Fruit fly (Drosophila melanogaster) whole organism, embryonic: ENCODE results near the gene Srr.
A peak's percentile ranks its signal among the peaks of the same experiment; 100 is the strongest.

Experiments
- ATbp ChIP-seq: fragments of 200-800 bp; sonication (Bioruptor generic); optimal IDR thresholded peaks from 2 replicates; lab custom pipeline; 2017; ENCODE audit warnings: missing biosample characterization, mild to moderate bottlenecking, missing genetic modification characterization, missing genetic modification reagents
- CG10147 ChIP-seq: fragments of 200-800 bp; sonication (Bioruptor generic); optimal IDR thresholded peaks from 2 replicates; lab custom pipeline; 2019; ENCODE audit warnings: missing biosample characterization, mild to moderate bottlenecking, missing genetic modification characterization, moderate library complexity
- CG1024 ChIP-seq: fragments of 200-800 bp; sonication (Bioruptor generic); IDR thresholded peaks from 2 replicates; pipeline ENCODE4 v1.3.6; 2022; ENCODE audit warnings: missing biosample characterization, missing genetic modification characterization
- CG1602 ChIP-seq: fragments of 200-800 bp; sonication (Bioruptor generic); optimal IDR thresholded peaks from 3 replicates; lab custom pipeline; 2016; ENCODE audit warnings: missing biosample characterization, missing genetic modification characterization
- CG17568 ChIP-seq: fragments of 200-800 bp; sonication (Bioruptor generic); optimal IDR thresholded peaks from 2 replicates; lab custom pipeline; 2018; ENCODE audit warnings: missing biosample characterization, mild to moderate bottlenecking, missing genetic modification characterization, moderate library complexity
- CG1792 ChIP-seq: fragments of 200-800 bp; sonication (Bioruptor generic); optimal IDR thresholded peaks from 2 replicates; lab custom pipeline; 2016; ENCODE audit warnings: missing biosample characterization, missing genetic modification characterization
- CG18764 ChIP-seq: fragments of 200-800 bp; sonication (Bioruptor generic); optimal IDR thresholded peaks from 3 replicates; lab custom pipeline; 2016; ENCODE audit warnings: missing biosample characterization, missing genetic modification characterization
- CG30403 ChIP-seq: fragments of 200-800 bp; sonication (Bioruptor generic); optimal IDR thresholded peaks from 3 replicates; lab custom pipeline; 2016; ENCODE audit warnings: missing biosample characterization, missing genetic modification characterization
- CG3065 ChIP-seq: fragments of 200-800 bp; sonication (Bioruptor generic); optimal IDR thresholded peaks from 2 replicates; lab custom pipeline; 2016; ENCODE audit warnings: missing biosample characterization, missing genetic modification characterization
- CG31365 ChIP-seq: fragments of 200-800 bp; sonication (Bioruptor generic); optimal IDR thresholded peaks from 2 replicates; lab custom pipeline; 2018; ENCODE audit warnings: missing biosample characterization, mild to moderate bottlenecking, missing genetic modification characterization
- CG6272 ChIP-seq: fragments of 200-800 bp; sonication (Bioruptor generic); IDR thresholded peaks from 2 replicates; pipeline ENCODE4 v1.3.6; 2022; ENCODE audit warnings: missing biosample characterization, missing genetic modification characterization
- CG6791 ChIP-seq: fragments of 200-800 bp; sonication (Bioruptor generic); IDR thresholded peaks from 3 replicates; pipeline ENCODE4 v1.3.6; 2022; ENCODE audit warnings: missing biosample characterization, missing genetic modification characterization; ENCODE audit not compliant: partially characterized antibody
- CG7786 ChIP-seq: fragments of 200-800 bp; sonication (Bioruptor generic); optimal IDR thresholded peaks from 2 replicates; lab custom pipeline; 2016; ENCODE audit warnings: missing biosample characterization, missing genetic modification characterization
- CG7928 ChIP-seq: fragments of 200-800 bp; sonication (Bioruptor generic); optimal IDR thresholded peaks from 2 replicates; lab custom pipeline; 2017; ENCODE audit warnings: missing biosample characterization, mild to moderate bottlenecking, missing genetic modification characterization
- CG8359 ChIP-seq: fragments of 200-800 bp; sonication (Bioruptor generic); optimal IDR thresholded peaks from 2 replicates; lab custom pipeline; 2017; ENCODE audit warnings: missing biosample characterization, mild to moderate bottlenecking, missing genetic modification characterization, borderline replicate concordance
- CHES-1-like ChIP-seq: fragments of 200-800 bp; sonication (Bioruptor generic); optimal IDR thresholded peaks from 2 replicates; lab custom pipeline; 2016; ENCODE audit warnings: missing biosample characterization, missing genetic modification characterization
- CkIIα-i1 ChIP-seq: fragments of 200-800 bp; sonication (Bioruptor generic); IDR thresholded peaks from 2 replicates; pipeline ENCODE4 v1.3.6; 2022; ENCODE audit warnings: missing biosample characterization, missing genetic modification characterization
- D19B ChIP-seq: fragments of 200-800 bp; sonication (Bioruptor generic); optimal IDR thresholded peaks from 2 replicates; lab custom pipeline; 2017; ENCODE audit warnings: missing biosample characterization, mild to moderate bottlenecking, missing genetic modification characterization
- Deaf1 ChIP-seq: fragments of 200-800 bp; optimal IDR thresholded peaks from 3 replicates; lab custom pipeline; 2019; ENCODE audit warnings: missing biosample characterization, mild to moderate bottlenecking, missing genetic modification characterization, moderate library complexity
- Dip3 ChIP-seq: fragments of 200-800 bp; sonication (Bioruptor generic); optimal IDR thresholded peaks from 3 replicates; lab custom pipeline; 2016; ENCODE audit warnings: missing biosample characterization, missing genetic modification characterization
- Doc3 ChIP-seq: fragments of 200-800 bp; sonication (Bioruptor generic); IDR thresholded peaks from 3 replicates; pipeline ENCODE4 v1.3.6; 2022; ENCODE audit warnings: missing biosample characterization, missing genetic modification characterization; ENCODE audit not compliant: partially characterized antibody
- ERR ChIP-seq: fragments of 200-800 bp; sonication (Bioruptor generic); optimal IDR thresholded peaks from 2 replicates; lab custom pipeline; 2016; ENCODE audit warnings: missing biosample characterization, missing genetic modification characterization
- Gsc ChIP-seq: fragments of 200-800 bp; sonication (Bioruptor generic); IDR thresholded peaks from 2 replicates; pipeline ENCODE4 v1.3.6; 2022; ENCODE audit warnings: missing biosample characterization, missing genetic modification characterization
- Hr51 ChIP-seq, 2 experiments: fragments of 200-800 bp; sonication (Bioruptor generic); optimal IDR thresholded peaks; 2 replicates in 1 of 2; 3 replicates in 1 of 2; lab custom pipeline; 2016 to 2018; ENCODE audit warnings: missing biosample characterization in 2 of 2, missing genetic modification characterization in 2 of 2, mild to moderate bottlenecking in 1 of 2, moderate library complexity in 1 of 2
- Lim3 ChIP-seq: fragments of 200-800 bp; sonication (Bioruptor generic); IDR thresholded peaks from 2 replicates; pipeline ENCODE4 v1.3.6; 2022; ENCODE audit warnings: missing biosample characterization, missing genetic modification characterization
- Lpt ChIP-seq: fragments of >200 bp; optimal IDR thresholded peaks from 2 replicates; lab custom pipeline; 2018; ENCODE audit warnings: missing biosample characterization, missing genetic modification characterization
- Myb ChIP-seq: fragments of 200-800 bp; sonication (Bioruptor generic); optimal IDR thresholded peaks from 2 replicates; lab custom pipeline; 2016; ENCODE audit warnings: missing biosample characterization, missing genetic modification characterization
- NFAT ChIP-seq: fragments of 200-800 bp; sonication (Bioruptor generic); IDR thresholded peaks from 2 replicates; pipeline ENCODE4 v1.3.6; 2022; ENCODE audit warnings: missing biosample characterization, missing genetic modification characterization
- Neu2 ChIP-seq: fragments of 200-800 bp; sonication (Bioruptor generic); optimal IDR thresholded peaks from 3 replicates; lab custom pipeline; 2016; ENCODE audit warnings: missing biosample characterization, missing genetic modification characterization, borderline replicate concordance
- Sox102F ChIP-seq: fragments of 200-800 bp; sonication (Bioruptor generic); optimal IDR thresholded peaks from 2 replicates; lab custom pipeline; 2018; ENCODE audit warnings: missing biosample characterization, mild to moderate bottlenecking, missing genetic modification characterization, moderate library complexity
- Sry-δ ChIP-seq: fragments of 200-800 bp; sonication (Bioruptor generic); optimal IDR thresholded peaks from 2 replicates; lab custom pipeline; 2016; ENCODE audit warnings: missing biosample characterization, missing genetic modification characterization
- Tbp ChIP-seq: fragments of >200 bp; optimal IDR thresholded peaks from 2 replicates; lab custom pipeline; 2018; ENCODE audit warnings: missing biosample characterization, missing genetic modification characterization
- cwo ChIP-seq: fragments of 200-800 bp; sonication (Bioruptor generic); optimal IDR thresholded peaks from 3 replicates; lab custom pipeline; 2017; ENCODE audit warnings: missing biosample characterization, missing genetic modification characterization, mild to moderate bottlenecking, moderate library complexity, missing genetic modification reagents
- danr ChIP-seq: fragments of 200-800 bp; sonication (Bioruptor generic); IDR thresholded peaks from 2 replicates; pipeline ENCODE4 v1.3.6; 2022; ENCODE audit warnings: missing biosample characterization, missing genetic modification characterization
- gfzf ChIP-seq: fragments of 200-800 bp; sonication (Bioruptor generic); optimal IDR thresholded peaks from 2 replicates; lab custom pipeline; 2016; ENCODE audit warnings: missing biosample characterization, mild to moderate bottlenecking, missing genetic modification characterization, moderate library complexity
- gsb-n ChIP-seq: fragments of 200-800 bp; sonication (Bioruptor generic); optimal IDR thresholded peaks from 3 replicates; lab custom pipeline; 2018; ENCODE audit warnings: missing biosample characterization, mild to moderate bottlenecking, missing genetic modification characterization
- h ChIP-seq: fragments of >200 bp; optimal IDR thresholded peaks from 2 replicates; lab custom pipeline; 2017
- her ChIP-seq: fragments of 200-800 bp; sonication (Bioruptor generic); optimal IDR thresholded peaks from 2 replicates; lab custom pipeline; 2016; ENCODE audit warnings: missing biosample characterization, missing genetic modification characterization
- hkb ChIP-seq, 2 experiments: fragments of 200-800 bp in 1 of 2; fragments of >200 bp in 1 of 2; sonication (Bioruptor generic) in 1 of 2; IDR thresholded peaks in 1 of 2; optimal IDR thresholded peaks in 1 of 2; 2 replicates each; pipeline versions ENCODE4 v1.3.6 to Lab custom; 2017 to 2022; ENCODE audit warnings: missing biosample characterization in 1 of 2, missing genetic modification characterization in 1 of 2
- ind ChIP-seq: fragments of 200-800 bp; sonication (Bioruptor generic); optimal IDR thresholded peaks from 3 replicates; lab custom pipeline; 2016; ENCODE audit warnings: missing biosample characterization, missing genetic modification characterization
- mam ChIP-seq: fragments of 200-800 bp; sonication (Bioruptor generic); optimal IDR thresholded peaks from 3 replicates; lab custom pipeline; 2016; ENCODE audit warnings: missing biosample characterization, missing genetic modification characterization
- nmo ChIP-seq: fragments of 200-800 bp; sonication (Bioruptor generic); optimal IDR thresholded peaks from 2 replicates; lab custom pipeline; 2018; ENCODE audit warnings: missing biosample characterization, mild to moderate bottlenecking, missing genetic modification characterization, moderate library complexity
- org-1 ChIP-seq: fragments of 200-800 bp; sonication (Bioruptor generic); optimal IDR thresholded peaks from 2 replicates; lab custom pipeline; 2017; ENCODE audit warnings: missing biosample characterization, missing genetic modification characterization
- pfk ChIP-seq: fragments of 200-800 bp; sonication (Bioruptor generic); optimal IDR thresholded peaks from 2 replicates; lab custom pipeline; 2018; ENCODE audit warnings: missing biosample characterization, mild to moderate bottlenecking, missing genetic modification characterization, moderate library complexity
- pho ChIP-seq: fragments of 200-800 bp; sonication (Bioruptor generic); optimal IDR thresholded peaks from 2 replicates; lab custom pipeline; 2016; ENCODE audit warnings: missing biosample characterization, missing genetic modification characterization
- pita ChIP-seq: fragments of 200-800 bp; sonication (Bioruptor generic); optimal IDR thresholded peaks from 2 replicates; lab custom pipeline; 2017; ENCODE audit warnings: missing biosample characterization, mild to moderate bottlenecking, missing genetic modification characterization
- sima ChIP-seq: fragments of 200-800 bp; sonication (Bioruptor generic); optimal IDR thresholded peaks from 2 replicates; lab custom pipeline; 2016; ENCODE audit warnings: missing biosample characterization, missing genetic modification characterization
- tgo ChIP-seq: fragments of 200-800 bp; sonication (Bioruptor generic); IDR thresholded peaks from 3 replicates; pipeline ENCODE4 v1.3.6; 2022; ENCODE audit warnings: missing biosample characterization, missing genetic modification characterization
- twi ChIP-seq: fragments of 200-800 bp; optimal IDR thresholded peaks from 2 replicates; lab custom pipeline; 2019; ENCODE audit warnings: missing biosample characterization, mild to moderate bottlenecking, missing genetic modification characterization, moderate library complexity

Gene Srr

DNA sequence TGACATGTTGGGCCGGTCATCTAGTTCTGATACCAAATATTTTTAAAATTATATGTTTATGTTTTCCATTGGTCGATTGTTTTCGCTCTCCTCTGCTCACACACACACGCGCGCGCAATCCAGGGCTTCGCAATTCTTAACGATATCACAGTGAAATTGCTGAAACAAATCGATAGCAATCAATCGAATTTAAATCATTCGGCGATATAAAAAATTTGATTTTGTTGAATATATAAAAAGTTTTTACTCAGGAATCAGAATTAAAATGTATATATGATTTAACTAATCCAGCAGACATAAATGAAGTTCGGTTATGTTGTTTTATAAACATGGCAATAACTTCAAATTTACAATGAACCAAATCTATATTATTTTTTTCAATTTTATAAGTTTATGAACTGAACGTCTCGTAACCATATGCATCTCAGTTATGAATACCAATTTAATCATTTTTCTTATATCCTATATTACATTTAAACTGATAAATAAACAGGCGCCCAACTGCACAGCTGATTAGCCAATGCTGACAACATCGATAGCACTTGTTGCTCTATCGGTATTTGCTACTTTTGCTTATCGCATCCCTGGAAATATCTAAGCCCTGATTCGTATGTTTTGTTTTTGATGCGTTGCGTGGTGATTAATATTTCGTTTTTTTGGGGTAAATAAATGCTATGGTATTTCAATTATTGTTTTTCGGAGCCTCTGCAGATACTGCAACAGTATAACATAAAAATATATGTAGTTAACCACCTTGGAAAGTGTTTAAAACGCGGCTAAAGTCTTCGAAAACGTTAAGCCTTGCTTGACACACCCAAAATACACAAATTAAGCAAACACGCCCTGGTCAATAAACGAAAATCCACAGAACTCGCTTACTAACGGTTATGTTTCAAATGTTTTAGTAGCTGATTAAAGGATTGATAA, 30.3 kb upstream of the Srr start, which contains the start of the genes Aduk and pasi2 (continued):
- TF ChIP-seq pfk (GFP tag; lab: Kevin White, UChicago) (no peak), CG7786 (no peak), her (no peak), CG31365 (tag; lab: Kevin White, UChicago) (no peak), CHES-1-like (GFP tag; lab: Kevin White, UChicago) (peak; percentile 12), gfzf (GFP tag; lab: Kevin White, UChicago) (peak; percentile 28), Lpt (GFP tag; lab: Kevin White, UChicago) (no peak), Doc3 (GFP tag; lab: Robert Waterston, UW) (peak; percentile 48), Lim3 (GFP tag; lab: Robert Waterston, UW) (no peak), h (lab: Kevin White, UChicago) (no peak), pho (GFP tag; lab: Kevin White, UChicago) (no peak), Myb (no peak), hkb (optimal IDR thresholded peaks at IDR 0.05; lab: Kevin White, UChicago) (no peak), hkb (GFP tag; IDR thresholded peaks at IDR 0.05; lab: Robert Waterston, UW) (peak; percentile 33; the same call in 1 of the 2 replicates), Tbp (GFP tag; lab: Kevin White, UChicago) (no peak), ind (GFP tag; lab: Kevin White, UChicago) (no peak), Neu2 (no peak), D19B (GFP tag; lab: Kevin White, UChicago) (no peak), gsb-n (no peak), pita (GFP tag; lab: Kevin White, UChicago) (no peak), NFAT (GFP tag; lab: Robert Waterston, UW) (no peak), twi (tag; lab: Kevin White, UChicago) (no peak), CG30403 (GFP tag; lab: Kevin White, UChicago) (no peak), Dip3 (GFP tag; lab: Kevin White, UChicago) (no peak), nmo (GFP tag; lab: Kevin White, UChicago) (peak; percentile 73), ATbp (GFP tag; lab: Kevin White, UChicago) (no peak), CkIIα-i1 (no peak), cwo (GFP tag; lab: Kevin White, UChicago) (no peak), CG3065 (no peak), CG8359 (GFP tag; lab: Kevin White, UChicago) (no peak), ERR (GFP tag; lab: Kevin White, UChicago) (no peak), CG6272 (GFP tag; lab: Robert Waterston, UW) (no peak), Deaf1 (tag; lab: Kevin White, UChicago) (no peak), tgo (GFP tag; lab: Robert Waterston, UW) (no peak), CG1602 (GFP tag; lab: Kevin White, UChicago) (no peak), CG17568 (GFP tag; lab: Kevin White, UChicago) (no peak), CG7928 (GFP tag; lab: Kevin White, UChicago) (peak; percentile 99), Gsc (GFP tag; lab: Robert Waterston, UW) (no peak), danr (GFP tag; lab: Robert Waterston, UW) (no peak), org-1 (GFP tag; lab: Kevin White, UChicago) (no peak), Sox102F (GFP tag; lab: Kevin White, UChicago) (no peak), mam (no peak), sima (GFP tag; lab: Kevin White, UChicago) (no peak), CG1024 (no peak), CG18764 (peak; percentile 14), CG6791 (peak; percentile 71), CG10147 (GFP tag; lab: Kevin White, UChicago) (peak; percentile 28), CG1792 (GFP tag; lab: Kevin White, UChicago) (no peak), Sry-δ (GFP tag; lab: Kevin White, UChicago) (peak; percentile 71), Hr51 (GFP tag; optimal IDR thresholded peaks at IDR 0.05; lab: Kevin White, UChicago) (no peak)
